Fruit fly (Drosophila melanogaster) whole organism, wandering third instar larva: ENCODE data around the gene CG32407.
A peak's percentile ranks its signal among the peaks of the same experiment; 100 is the strongest.

ENCODE experiments used
- CG32264 ChIP-seq: fragments of 200-800 bp; sonication (Bioruptor generic); optimal IDR thresholded peaks from 2 replicates; lab custom pipeline; 2016; ENCODE audit warnings: missing biosample characterization, missing genetic modification characterization
- CG9705 ChIP-seq: fragments of 200-800 bp; sonication (Bioruptor generic); optimal IDR thresholded peaks from 2 replicates; lab custom pipeline; 2018; ENCODE audit warnings: missing biosample characterization, mild to moderate bottlenecking, missing genetic modification characterization
- CrebA ChIP-seq: fragments of 200-800 bp; sonication (Bioruptor generic); optimal IDR thresholded peaks from 2 replicates; lab custom pipeline; 2016; ENCODE audit warnings: missing biosample characterization, mild to moderate bottlenecking, missing genetic modification characterization, borderline replicate concordance
- Dif ChIP-seq: fragments of 200-275, 200-300 bp; sonication (Bioruptor generic); optimal IDR thresholded peaks from 2 replicates; lab custom pipeline; 2018; ENCODE audit warnings: missing biosample characterization, missing genetic modification characterization; ENCODE audit not compliant: partially characterized antibody
- GATAd ChIP-seq: sonication (Bioruptor generic); optimal IDR thresholded peaks from 2 replicates; lab custom pipeline; 2016; ENCODE audit warnings: missing biosample characterization, missing genetic modification characterization
- HLH106 ChIP-seq: fragments of 200-800 bp; optimal IDR thresholded peaks from 3 replicates; lab custom pipeline; 2019; ENCODE audit warnings: missing biosample characterization, mild to moderate bottlenecking, missing genetic modification characterization, moderate library complexity
- Hnf4 ChIP-seq: fragments of 200-800 bp; sonication (Bioruptor generic); optimal IDR thresholded peaks from 2 replicates; lab custom pipeline; 2016; ENCODE audit warnings: missing biosample characterization, mild to moderate bottlenecking, missing genetic modification characterization
- Hr83 ChIP-seq: fragments of 200-300 bp; sonication (Bioruptor generic); optimal IDR thresholded peaks from 2 replicates; lab custom pipeline; 2016; ENCODE audit warnings: missing biosample characterization, mild to moderate bottlenecking, missing genetic modification characterization, moderate library complexity; ENCODE audit not compliant: poor library complexity, severe bottlenecking
- Mio ChIP-seq: sonication (Bioruptor generic); optimal IDR thresholded peaks from 2 replicates; lab custom pipeline; 2016; ENCODE audit warnings: missing biosample characterization, missing genetic modification characterization
- Myc ChIP-seq: fragments of >200 bp; optimal IDR thresholded peaks from 2 replicates; lab custom pipeline; 2017
- OdsH ChIP-seq: fragments of 200-800 bp; sonication (Bioruptor generic); optimal IDR thresholded peaks from 2 replicates; lab custom pipeline; 2016; ENCODE audit warnings: missing biosample characterization, mild to moderate bottlenecking, missing genetic modification characterization
- Rel ChIP-seq, 2 experiments: fragments of 200-800 bp; sonication (Bioruptor generic) in 1 of 2; optimal IDR thresholded peaks; 2 replicates in 1 of 2; 3 replicates in 1 of 2; lab custom pipeline; 2016 to 2019; ENCODE audit warnings: mild to moderate bottlenecking in 2 of 2, missing biosample characterization in 2 of 2, missing genetic modification characterization in 2 of 2, moderate library complexity in 1 of 2
- Sp1 ChIP-seq: fragments of 200-800 bp; sonication (Bioruptor generic); optimal IDR thresholded peaks from 3 replicates; lab custom pipeline; 2019; ENCODE audit warnings: missing biosample characterization, mild to moderate bottlenecking, missing genetic modification characterization, moderate library complexity
- Vsx2 ChIP-seq: fragments of 200-300, 225-300 bp; sonication (Bioruptor generic); optimal IDR thresholded peaks from 2 replicates; lab custom pipeline; 2018; ENCODE audit warnings: missing biosample characterization, missing genetic modification characterization; ENCODE audit not compliant: partially characterized antibody
- br ChIP-seq: fragments of 200-800 bp; sonication (Bioruptor generic); optimal IDR thresholded peaks from 2 replicates; lab custom pipeline; 2016; ENCODE audit warnings: missing biosample characterization, missing genetic modification characterization
- brk ChIP-seq: fragments of 200-800 bp; sonication (Bioruptor generic); optimal IDR thresholded peaks from 2 replicates; lab custom pipeline; 2016; ENCODE audit warnings: missing biosample characterization, mild to moderate bottlenecking, missing genetic modification characterization
- dl ChIP-seq, 2 experiments: fragments of 175-275, 200-275 bp in 1 of 2; fragments of 200-275 bp in 1 of 2; sonication (Bioruptor generic); optimal IDR thresholded peaks; lab custom pipeline; 2018; ENCODE audit warnings: mild to moderate bottlenecking in 2 of 2, missing biosample characterization in 2 of 2, missing genetic modification characterization in 2 of 2, moderate library complexity in 2 of 2; ENCODE audit not compliant: partially characterized antibody in 2 of 2, insufficient read depth in 1 of 2
- foxo ChIP-seq, 2 experiments: fragments of 200-800 bp; sonication (Bioruptor generic); optimal IDR thresholded peaks; 2 replicates in 1 of 2; 3 replicates in 1 of 2; lab custom pipeline; 2016 to 2017; ENCODE audit warnings: missing biosample characterization in 2 of 2, missing genetic modification characterization in 2 of 2
- fru ChIP-seq: fragments of 200-800 bp; sonication (Bioruptor generic); optimal IDR thresholded peaks from 3 replicates; lab custom pipeline; 2016; ENCODE audit warnings: missing biosample characterization, mild to moderate bottlenecking, missing genetic modification characterization
- h ChIP-seq: fragments of 200-800 bp; sonication (Bioruptor generic); optimal IDR thresholded peaks from 3 replicates; lab custom pipeline; 2016; ENCODE audit warnings: missing biosample characterization, mild to moderate bottlenecking, missing genetic modification characterization
- jim ChIP-seq: fragments of 175-275, 200-325 bp; sonication (Bioruptor generic); optimal IDR thresholded peaks from 2 replicates; lab custom pipeline; 2016; ENCODE audit warnings: missing biosample characterization, mild to moderate bottlenecking, missing genetic modification characterization
- lola ChIP-seq: fragments of >200 bp; optimal IDR thresholded peaks from 2 replicates; lab custom pipeline; 2017; ENCODE audit warnings: missing biosample characterization, missing genetic modification characterization
- psq ChIP-seq: fragments of 200-800 bp; sonication (Bioruptor generic); optimal IDR thresholded peaks from 3 replicates; lab custom pipeline; 2017; ENCODE audit warnings: missing biosample characterization, mild to moderate bottlenecking, missing genetic modification characterization, moderate library complexity
- rgr ChIP-seq: fragments of 200-800 bp; sonication (Bioruptor generic); optimal IDR thresholded peaks from 3 replicates; lab custom pipeline; 2016; ENCODE audit warnings: missing biosample characterization, mild to moderate bottlenecking, missing genetic modification characterization
- sage ChIP-seq: fragments of 200-800 bp; sonication (Bioruptor generic); optimal IDR thresholded peaks from 2 replicates; lab custom pipeline; 2016; ENCODE audit warnings: missing biosample characterization, mild to moderate bottlenecking, missing genetic modification characterization
- sv ChIP-seq: fragments of 200-800 bp; sonication (Bioruptor generic); optimal IDR thresholded peaks from 3 replicates; lab custom pipeline; 2016; ENCODE audit warnings: missing biosample characterization, missing genetic modification characterization
- tai ChIP-seq: sonication (Bioruptor generic); optimal IDR thresholded peaks from 2 replicates; lab custom pipeline; 2016; ENCODE audit warnings: missing biosample characterization, missing genetic modification characterization
- usp ChIP-seq: fragments of >200 bp; optimal IDR thresholded peaks from 2 replicates; lab custom pipeline; 2017; ENCODE audit warnings: missing biosample characterization, missing genetic modification characterization
- woc ChIP-seq: sonication (Bioruptor generic); optimal IDR thresholded peaks from 2 replicates; lab custom pipeline; 2016; ENCODE audit warnings: missing biosample characterization, mild to moderate bottlenecking, missing genetic modification characterization

The CG32407 gene

DNA sequence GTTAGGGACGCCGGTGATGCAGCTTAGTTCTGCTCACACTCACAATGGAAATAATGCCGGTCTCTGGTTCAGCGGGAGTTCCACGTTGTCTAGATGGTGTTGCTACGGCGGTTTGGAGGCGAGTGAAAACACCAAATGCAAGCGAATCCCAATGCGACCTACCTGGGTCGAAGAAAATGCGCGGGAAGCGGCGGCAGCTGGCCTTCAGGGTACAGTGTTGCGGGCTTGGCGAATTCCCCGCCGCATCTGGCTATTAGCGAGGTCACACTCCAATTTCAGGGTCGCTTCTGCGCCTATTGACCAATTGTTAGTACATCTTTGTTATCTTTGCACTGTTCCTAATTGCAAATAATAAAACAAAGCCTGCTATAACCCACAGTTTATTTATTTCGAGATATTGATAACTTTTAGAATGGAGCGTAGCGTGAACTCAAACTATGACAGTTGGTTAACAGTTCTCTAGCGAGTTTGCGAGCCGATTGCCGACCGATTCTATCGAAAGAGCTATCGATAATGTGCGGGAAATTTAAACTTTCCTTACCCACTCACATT is 10.6 kb downstream of the CG32407 start, which contains the start of gene Rcc1:
Rcc1 (minus strand) TSS at position 411 of the 552 bp plus-strand sequence.
- TF ChIP-seq h (GFP tag; lab: Kevin White, UChicago) (no peak), foxo (GFP tag; optimal IDR thresholded peaks at IDR 0.05; lab: Kevin White, UChicago) (peak in 1 of 2 experiments; percentile 2), HLH106 (tag; lab: Kevin White, UChicago) (peak; percentile 3), Hnf4 (GFP tag; lab: Kevin White, UChicago) (no peak), Myc (lab: Kevin White, UChicago) (peak; percentile 98), sv (no peak), OdsH (GFP tag; lab: Kevin White, UChicago) (no peak), Dif (no peak)

DNA sequence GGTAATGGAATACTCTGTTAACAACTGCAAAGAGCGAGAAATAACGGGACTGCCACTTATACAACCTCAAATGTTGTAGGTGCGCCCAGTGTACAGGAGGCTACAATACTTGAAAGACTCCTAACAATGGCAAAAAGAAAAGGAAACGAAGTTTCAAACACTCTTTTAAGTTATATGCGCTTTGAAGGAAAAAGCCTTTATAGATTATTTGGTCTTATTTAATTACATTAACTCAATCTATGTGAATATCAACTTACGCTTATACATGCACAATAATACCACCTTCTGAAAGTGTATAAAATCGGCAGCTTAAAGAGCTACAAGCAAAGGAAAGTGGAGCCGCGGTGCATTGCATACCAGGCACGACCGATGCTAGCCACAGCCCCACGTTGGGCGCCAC is 18.6 kb downstream of the CG32407 start:
- no peak for TF ChIP-seq HLH106 (tag; lab: Kevin White, UChicago)
- no peak for TF ChIP-seq brk
- TF ChIP-seq CG9705 (GFP tag; lab: Kevin White, UChicago), result no peak
- TF ChIP-seq Mio (GFP tag; lab: Kevin White, UChicago), result no peak
- no peak for TF ChIP-seq dl (GFP tag; optimal IDR thresholded peaks at IDR 0.05; lab: Kevin White, UChicago; ENCODE audit: insufficient read depth in 1 of 2, partially characterized antibody in 2 of 2)
- no peak for TF ChIP-seq fru (GFP tag; lab: Kevin White, UChicago)
- no peak for TF ChIP-seq psq
- no peak for TF ChIP-seq Hnf4 (GFP tag; lab: Kevin White, UChicago)
- no peak for TF ChIP-seq Hr83 (GFP tag; lab: Kevin White, UChicago)
- no peak for TF ChIP-seq OdsH (GFP tag; lab: Kevin White, UChicago)
- TF ChIP-seq Sp1 (GFP tag; lab: Kevin White, UChicago), result no peak
- no peak for TF ChIP-seq Vsx2 (GFP tag; lab: Kevin White, UChicago)
- TF ChIP-seq GATAd, result no peak

DNA sequence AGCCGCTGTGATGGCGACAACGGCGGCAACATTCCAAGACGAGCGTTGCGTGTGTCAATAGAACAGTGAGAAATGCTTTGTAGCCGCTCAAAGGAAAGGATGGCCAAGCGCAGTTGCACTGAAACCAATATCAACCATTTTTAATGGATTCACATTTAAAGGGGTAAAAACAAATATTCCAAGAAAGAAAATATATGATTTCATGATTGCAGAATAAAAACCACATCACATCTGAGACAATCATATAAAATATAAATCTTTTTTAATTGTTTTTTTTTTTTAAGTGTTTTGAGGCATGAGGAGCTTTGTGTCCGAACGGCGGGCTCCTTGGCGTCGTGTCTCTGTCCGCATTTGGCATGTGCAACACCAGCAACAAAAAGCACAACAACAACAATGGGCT is 19.2 kb downstream of the CG32407 start:
- TF ChIP-seq jim (GFP tag; lab: Kevin White, UChicago) (no peak), psq (no peak), br (GFP tag; lab: Kevin White, UChicago) (peak; percentile 19), CG32264 (GFP tag; lab: Kevin White, UChicago) (no peak), Vsx2 (GFP tag; lab: Kevin White, UChicago) (no peak), foxo (GFP tag; optimal IDR thresholded peaks at IDR 0.05; lab: Kevin White, UChicago) (peak in 1 of 2 experiments; percentile 1)

DNA sequence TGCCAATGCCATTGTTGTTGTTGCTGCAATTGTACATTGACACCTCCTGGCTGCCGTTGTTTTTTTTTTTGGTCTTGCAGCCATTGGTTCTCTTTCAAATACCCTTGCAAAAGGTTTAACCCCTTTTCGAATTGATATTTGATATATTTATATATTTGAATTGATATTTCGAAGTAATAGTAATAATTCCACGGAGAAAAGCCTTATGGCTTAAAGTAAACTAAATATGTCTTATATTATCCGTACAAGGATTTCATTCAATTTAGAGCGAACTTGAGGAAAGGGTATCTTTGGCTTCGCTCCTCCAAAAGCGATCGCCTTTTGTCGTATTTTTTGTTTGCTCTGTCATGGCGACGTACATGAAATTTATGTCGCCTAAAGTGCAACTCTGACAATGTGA is 19.7 kb downstream of the CG32407 start:
- no peak for TF ChIP-seq br (GFP tag; lab: Kevin White, UChicago)
- no peak for TF ChIP-seq woc (GFP tag; lab: Kevin White, UChicago)
- TF ChIP-seq CrebA (GFP tag; lab: Kevin White, UChicago), result no peak
- no peak for TF ChIP-seq Hr83 (GFP tag; lab: Kevin White, UChicago)
- TF ChIP-seq rgr (GFP tag; lab: Kevin White, UChicago), result no peak
- peak; percentile 44 for TF ChIP-seq HLH106 (tag; lab: Kevin White, UChicago)
- TF ChIP-seq OdsH (GFP tag; lab: Kevin White, UChicago), result peak; percentile 11
- TF ChIP-seq tai, result no peak
- peak; percentile 15 for TF ChIP-seq Sp1 (GFP tag; lab: Kevin White, UChicago)
- no peak for TF ChIP-seq sage (GFP tag; lab: Kevin White, UChicago)

DNA sequence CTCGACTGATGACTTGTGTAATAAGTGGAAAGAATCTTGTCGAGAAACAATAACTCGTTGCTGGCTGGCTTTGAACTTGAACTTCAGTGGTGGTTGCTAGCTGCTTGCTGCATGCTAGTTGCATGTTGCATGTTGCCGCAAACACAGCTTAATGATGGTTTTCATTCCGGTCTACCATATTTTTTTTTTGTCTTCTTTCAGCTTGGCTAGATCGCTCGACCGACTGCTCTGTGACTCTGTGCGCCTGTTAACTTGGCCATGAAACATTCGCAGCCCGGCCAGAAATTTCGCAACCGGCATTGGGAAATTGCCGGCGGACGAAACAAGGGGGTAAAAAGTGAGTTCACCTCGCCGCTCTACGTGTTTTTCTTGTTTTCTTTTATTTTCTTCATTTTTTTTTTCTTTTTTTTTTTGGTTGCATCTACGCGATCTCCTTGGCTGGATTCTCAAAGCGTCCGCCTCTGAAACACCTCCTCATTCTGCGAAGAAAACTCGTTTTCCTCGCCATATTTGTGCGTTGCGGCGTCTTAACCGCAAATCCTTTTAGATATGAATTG is 21.6 kb downstream of the CG32407 start:
- no peak for TF ChIP-seq Vsx2 (GFP tag; lab: Kevin White, UChicago)
- TF ChIP-seq Rel (GFP tag; optimal IDR thresholded peaks at IDR 0.05; lab: Kevin White, UChicago), result no peak
- TF ChIP-seq Rel (tag; optimal IDR thresholded peaks at IDR 0.05; lab: Kevin White, UChicago), result no peak
- TF ChIP-seq sage (GFP tag; lab: Kevin White, UChicago), result no peak
- TF ChIP-seq br (GFP tag; lab: Kevin White, UChicago), result no peak
- no peak for TF ChIP-seq fru (GFP tag; lab: Kevin White, UChicago)
- TF ChIP-seq lola (GFP tag; lab: Kevin White, UChicago), result no peak
- no peak for TF ChIP-seq Myc (lab: Kevin White, UChicago)
- no peak for TF ChIP-seq h (GFP tag; lab: Kevin White, UChicago)
- TF ChIP-seq usp, result no peak
- no peak for TF ChIP-seq CrebA (GFP tag; lab: Kevin White, UChicago)
- TF ChIP-seq Hr83 (GFP tag; lab: Kevin White, UChicago), result no peak
